Fruit fly (Drosophila melanogaster) whole organism, embryonic: ENCODE data around the gene CG9667.

Experiments
- ATbp ChIP-seq: fragments of 200-800 bp; sonication (Bioruptor generic); optimal IDR thresholded peaks from 2 replicates; lab custom pipeline; 2017; ENCODE audit warnings: missing biosample characterization, mild to moderate bottlenecking, missing genetic modification characterization, missing genetic modification reagents
- CG10209 ChIP-seq: fragments of 200-800 bp; sonication (Bioruptor generic); optimal IDR thresholded peaks from 3 replicates; lab custom pipeline; 2017; ENCODE audit warnings: missing biosample characterization, mild to moderate bottlenecking, missing genetic modification characterization, missing genetic modification reagents
- CG10267 ChIP-seq: fragments of 200-800 bp; sonication (Bioruptor generic); optimal IDR thresholded peaks from 2 replicates; lab custom pipeline; 2018; ENCODE audit warnings: missing biosample characterization, mild to moderate bottlenecking, missing genetic modification characterization, moderate library complexity
- CG11456 ChIP-seq: fragments of 200-800 bp; sonication (Bioruptor generic); IDR thresholded peaks from 3 replicates; pipeline ENCODE4 v1.3.6; 2022; ENCODE audit warnings: missing biosample characterization, missing genetic modification characterization
- CG11695 ChIP-seq: fragments of 200-800 bp; sonication (Bioruptor generic); IDR thresholded peaks from 3 replicates; pipeline ENCODE4 v1.3.6; 2022; ENCODE audit warnings: missing biosample characterization, missing genetic modification characterization
- CG12391 ChIP-seq: fragments of 200-800 bp; sonication (Bioruptor generic); optimal IDR thresholded peaks from 3 replicates; lab custom pipeline; 2018; ENCODE audit warnings: missing biosample characterization, mild to moderate bottlenecking, missing genetic modification characterization, moderate library complexity
- CG13424 ChIP-seq: fragments of 200-800 bp; sonication (Bioruptor generic); optimal IDR thresholded peaks from 2 replicates; lab custom pipeline; 2019; ENCODE audit warnings: missing biosample characterization, mild to moderate bottlenecking, missing genetic modification characterization, moderate library complexity
- CG15269 ChIP-seq: fragments of 200-800 bp; sonication (Bioruptor generic); optimal IDR thresholded peaks from 2 replicates; lab custom pipeline; 2018; ENCODE audit warnings: missing biosample characterization, mild to moderate bottlenecking, missing genetic modification characterization, moderate library complexity
- CG17385 ChIP-seq: fragments of 200-800 bp; sonication (Bioruptor generic); optimal IDR thresholded peaks from 3 replicates; lab custom pipeline; 2018; ENCODE audit warnings: missing biosample characterization, mild to moderate bottlenecking, missing genetic modification characterization
- CG18262 ChIP-seq: fragments of 200-800 bp; optimal IDR thresholded peaks from 3 replicates; lab custom pipeline; 2019; ENCODE audit warnings: missing biosample characterization, mild to moderate bottlenecking, missing genetic modification characterization, moderate library complexity
- CG18764 ChIP-seq: fragments of 200-800 bp; sonication (Bioruptor generic); optimal IDR thresholded peaks from 3 replicates; lab custom pipeline; 2016; ENCODE audit warnings: missing biosample characterization, missing genetic modification characterization
- CG2199 ChIP-seq: fragments of 200-800 bp; sonication (Bioruptor generic); IDR thresholded peaks from 3 replicates; pipeline ENCODE4 v1.3.6; 2022; ENCODE audit warnings: missing biosample characterization, missing genetic modification characterization
- CG4617 ChIP-seq: fragments of 200-800 bp; sonication (Bioruptor generic); optimal IDR thresholded peaks from 3 replicates; lab custom pipeline; 2016; ENCODE audit warnings: missing biosample characterization, missing genetic modification characterization, borderline replicate concordance
- CG4820 ChIP-seq: fragments of 200-800 bp; sonication (Bioruptor generic); optimal IDR thresholded peaks from 3 replicates; lab custom pipeline; 2016; ENCODE audit warnings: missing biosample characterization, missing genetic modification characterization
- CG8924 ChIP-seq: fragments of 200-800 bp; optimal IDR thresholded peaks from 3 replicates; lab custom pipeline; 2019; ENCODE audit warnings: missing biosample characterization, mild to moderate bottlenecking, missing genetic modification characterization, moderate library complexity
- CG9876 ChIP-seq: fragments of 200-800 bp; sonication (Bioruptor generic); optimal IDR thresholded peaks from 2 replicates; lab custom pipeline; 2016; ENCODE audit warnings: missing biosample characterization, missing genetic modification characterization
- D ChIP-seq, 2 experiments: fragments of 200-800 bp in 1 of 2; fragments of >200 bp in 1 of 2; sonication (Bioruptor generic) in 1 of 2; optimal IDR thresholded peaks; 2 replicates in 1 of 2; 3 replicates in 1 of 2; lab custom pipeline; 2017; ENCODE audit warnings: mild to moderate bottlenecking in 1 of 2, missing biosample characterization in 1 of 2, missing genetic modification characterization in 1 of 2, missing genetic modification reagents in 1 of 2
- Dad ChIP-seq: fragments of 200-800 bp; sonication (Bioruptor generic); optimal IDR thresholded peaks from 3 replicates; lab custom pipeline; 2016; ENCODE audit warnings: missing biosample characterization, missing genetic modification characterization
- Drgx ChIP-seq: fragments of 200-800 bp; sonication (Bioruptor generic); IDR thresholded peaks from 2 replicates; pipeline ENCODE4 v1.3.6; 2022; ENCODE audit warnings: missing biosample characterization, missing genetic modification characterization
- Ets97D ChIP-seq: fragments of 200-800 bp; sonication (Bioruptor generic); optimal IDR thresholded peaks from 3 replicates; lab custom pipeline; 2016; ENCODE audit warnings: missing biosample characterization, missing genetic modification characterization
- Gsc ChIP-seq: fragments of 200-800 bp; sonication (Bioruptor generic); IDR thresholded peaks from 2 replicates; pipeline ENCODE4 v1.3.6; 2022; ENCODE audit warnings: missing biosample characterization, missing genetic modification characterization
- Lpt ChIP-seq: fragments of >200 bp; optimal IDR thresholded peaks from 2 replicates; lab custom pipeline; 2018; ENCODE audit warnings: missing biosample characterization, missing genetic modification characterization
- Mad ChIP-seq: fragments of 200-800 bp; sonication (Bioruptor generic); optimal IDR thresholded peaks from 2 replicates; lab custom pipeline; 2016; ENCODE audit warnings: missing biosample characterization, missing genetic modification characterization
- Oli ChIP-seq: fragments of 200-800 bp; sonication (Bioruptor generic); optimal IDR thresholded peaks from 2 replicates; lab custom pipeline; 2018; ENCODE audit warnings: missing biosample characterization, mild to moderate bottlenecking, missing genetic modification characterization, moderate library complexity
- Trl ChIP-seq, 3 experiments: fragments of >200 bp in 2 of 3; fragments of 200-800 bp in 1 of 3; sonication (Bioruptor generic) in 1 of 3; optimal IDR thresholded peaks; 2 replicates in 1 of 3; 3 replicates in 2 of 3; lab custom pipeline; 2016 to 2017; ENCODE audit warnings: missing biosample characterization in 1 of 3, missing genetic modification characterization in 1 of 3
- Xbp1 ChIP-seq: fragments of 200-800 bp; sonication (Bioruptor generic); optimal IDR thresholded peaks from 3 replicates; lab custom pipeline; 2016; ENCODE audit warnings: missing biosample characterization, mild to moderate bottlenecking, missing genetic modification characterization
- Xrp1 ChIP-seq: fragments of 200-800 bp; sonication (Bioruptor generic); IDR thresholded peaks from 2 replicates; pipeline ENCODE4 v1.3.6; 2022; ENCODE audit warnings: missing biosample characterization, missing genetic modification characterization
- al ChIP-seq: fragments of 200-800 bp; sonication (Bioruptor generic); IDR thresholded peaks from 2 replicates; pipeline ENCODE4 v1.3.6; 2022; ENCODE audit warnings: missing biosample characterization, missing genetic modification characterization
- ato ChIP-seq: fragments of 200-800 bp; sonication (Bioruptor generic); IDR thresholded peaks from 2 replicates; pipeline ENCODE4 v1.3.6; 2022; ENCODE audit warnings: missing biosample characterization, missing genetic modification characterization; ENCODE audit not compliant: partially characterized antibody
- az2 ChIP-seq: fragments of 200-800 bp; sonication (Bioruptor generic); optimal IDR thresholded peaks from 3 replicates; lab custom pipeline; 2016; ENCODE audit warnings: missing biosample characterization, missing genetic modification characterization
- da ChIP-seq: fragments of 200-800 bp; sonication (Bioruptor generic); optimal IDR thresholded peaks from 2 replicates; lab custom pipeline; 2016; ENCODE audit warnings: missing biosample characterization, missing genetic modification characterization
- dmrt99B ChIP-seq: fragments of 200-800 bp; sonication (Bioruptor generic); optimal IDR thresholded peaks from 2 replicates; lab custom pipeline; 2018; ENCODE audit warnings: missing biosample characterization, mild to moderate bottlenecking, missing genetic modification characterization, moderate library complexity
- esg ChIP-seq: fragments of 200-800 bp; sonication (Bioruptor generic); conservative IDR thresholded peaks from 2 replicates; pipeline ENCODE4 v1.3.6; 2022; ENCODE audit warnings: missing biosample characterization, missing genetic modification characterization
- ewg ChIP-seq: fragments of 200-800 bp; sonication (Bioruptor generic); optimal IDR thresholded peaks from 3 replicates; lab custom pipeline; 2017; ENCODE audit warnings: mild to moderate bottlenecking, missing biosample characterization, missing genetic modification reagents, missing genetic modification characterization
- gsb-n ChIP-seq: fragments of 200-800 bp; sonication (Bioruptor generic); optimal IDR thresholded peaks from 3 replicates; lab custom pipeline; 2018; ENCODE audit warnings: missing biosample characterization, mild to moderate bottlenecking, missing genetic modification characterization
- ham ChIP-seq: fragments of 200-800 bp; sonication (Bioruptor generic); IDR thresholded peaks from 2 replicates; pipeline ENCODE4 v1.3.6; 2022; ENCODE audit warnings: missing biosample characterization, missing genetic modification characterization
- jigr1 ChIP-seq: fragments of 200-800 bp; sonication (Bioruptor generic); IDR thresholded peaks from 3 replicates; pipeline ENCODE4 v1.3.6; 2022; ENCODE audit warnings: missing biosample characterization, missing genetic modification characterization
- knrl ChIP-seq: fragments of 200-800 bp; sonication (Bioruptor generic); IDR thresholded peaks from 3 replicates; pipeline ENCODE4 v1.3.6; 2022; ENCODE audit warnings: missing biosample characterization, missing genetic modification characterization; ENCODE audit not compliant: partially characterized antibody
- nerfin-1 ChIP-seq: fragments of 200-800 bp; sonication (Bioruptor generic); optimal IDR thresholded peaks from 3 replicates; lab custom pipeline; 2019; ENCODE audit warnings: missing biosample characterization, mild to moderate bottlenecking, missing genetic modification characterization, moderate library complexity
- oc ChIP-seq: fragments of 200-800 bp; sonication (Bioruptor generic); optimal IDR thresholded peaks from 2 replicates; lab custom pipeline; 2018; ENCODE audit warnings: missing biosample characterization, mild to moderate bottlenecking, missing genetic modification characterization, moderate library complexity
- odd ChIP-seq: fragments of 200-800 bp; sonication (Bioruptor generic); optimal IDR thresholded peaks from 2 replicates; lab custom pipeline; 2017; ENCODE audit warnings: missing biosample characterization, mild to moderate bottlenecking, missing genetic modification characterization
- org-1 ChIP-seq: fragments of 200-800 bp; sonication (Bioruptor generic); optimal IDR thresholded peaks from 2 replicates; lab custom pipeline; 2017; ENCODE audit warnings: missing biosample characterization, missing genetic modification characterization
- scrt ChIP-seq: fragments of 200-800 bp; sonication (Bioruptor generic); optimal IDR thresholded peaks from 2 replicates; lab custom pipeline; 2018; ENCODE audit warnings: missing biosample characterization, mild to moderate bottlenecking, missing genetic modification characterization, moderate library complexity
- seq ChIP-seq: fragments of 200-800 bp; sonication (Bioruptor generic); IDR thresholded peaks from 2 replicates; pipeline ENCODE4 v1.3.6; 2022; ENCODE audit warnings: missing biosample characterization, missing genetic modification characterization
- sima ChIP-seq: fragments of 200-800 bp; sonication (Bioruptor generic); optimal IDR thresholded peaks from 2 replicates; lab custom pipeline; 2016; ENCODE audit warnings: missing biosample characterization, missing genetic modification characterization
- slbo ChIP-seq: fragments of 200-800 bp; sonication (Bioruptor generic); IDR thresholded peaks from 2 replicates; pipeline ENCODE4 v1.3.6; 2022; ENCODE audit warnings: missing biosample characterization, missing genetic modification characterization
- sob ChIP-seq: fragments of 200-800 bp; sonication (Bioruptor generic); IDR thresholded peaks from 2 replicates; pipeline ENCODE4 v1.3.6; 2022; ENCODE audit warnings: missing biosample characterization, missing genetic modification characterization
- tin ChIP-seq: fragments of 200-800 bp; sonication (Bioruptor generic); optimal IDR thresholded peaks from 3 replicates; lab custom pipeline; 2016; ENCODE audit warnings: missing biosample characterization, missing genetic modification characterization
- ttk ChIP-seq: fragments of 200-800 bp; sonication (Bioruptor generic); IDR thresholded peaks from 2 replicates; pipeline ENCODE4 v2.1.2; 2022; ENCODE audit warnings: missing biosample characterization, missing genetic modification characterization

Gene CG9667

DNA sequence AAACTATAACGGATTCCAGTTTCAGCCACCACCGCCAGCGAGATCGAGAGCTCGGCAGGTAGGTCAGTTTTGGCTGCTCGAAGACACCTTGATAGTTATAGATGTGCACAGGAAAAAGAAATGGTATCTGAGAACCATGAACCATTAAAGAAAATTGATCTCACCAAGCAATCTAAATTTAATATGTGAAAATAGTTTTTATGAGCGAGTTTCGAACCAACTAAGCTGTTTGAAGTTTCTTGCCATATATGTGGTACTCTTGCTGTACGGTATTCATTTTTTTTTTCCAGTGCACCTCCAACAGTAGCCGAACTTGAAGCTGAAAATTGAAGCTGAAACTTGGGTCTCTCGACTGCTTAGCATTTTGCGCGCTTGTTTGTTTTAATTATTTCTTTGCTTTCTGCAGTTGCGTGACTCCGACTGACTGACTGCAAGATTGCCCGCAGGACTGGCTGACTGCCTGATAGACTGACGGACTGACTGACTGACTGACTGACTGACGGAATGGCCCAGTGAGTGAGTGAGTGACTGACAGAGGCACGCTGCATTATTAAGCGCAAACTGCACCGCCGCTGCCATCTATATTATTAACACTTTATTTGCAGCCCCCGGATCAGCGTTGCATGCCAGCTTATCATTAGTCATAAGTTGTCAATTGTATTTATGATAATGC is 45.5 kb upstream of the CG9667 start (continued):
- TF ChIP-seq Dad (GFP tag; lab: Kevin White, UChicago) = no peak
- peak; percentile 31; the same call in 1 of the 2 replicates for TF ChIP-seq sob (GFP tag; lab: Robert Waterston, UW)
- no peak for TF ChIP-seq Lpt
- TF ChIP-seq org-1 = peak; percentile 26
- TF ChIP-seq scrt (GFP tag; lab: Kevin White, UChicago) = no peak
- no peak for TF ChIP-seq ato (GFP tag; lab: Robert Waterston, UW)
- TF ChIP-seq CG2199 = no peak
- TF ChIP-seq CG15269 (tag; lab: Kevin White, UChicago) = peak; percentile 40
- TF ChIP-seq Oli (tag; lab: Kevin White, UChicago) = peak; percentile 63
- TF ChIP-seq sima (GFP tag; lab: Kevin White, UChicago) = no peak
- TF ChIP-seq Ets97D = no peak
- no peak for TF ChIP-seq D (optimal IDR thresholded peaks at IDR 0.05; lab: Kevin White, UChicago)
- peak; percentile 9 for TF ChIP-seq D (GFP tag; optimal IDR thresholded peaks at IDR 0.05; lab: Kevin White, UChicago)
- TF ChIP-seq CG10209 = peak; percentile 40
- TF ChIP-seq slbo (GFP tag; lab: Robert Waterston, UW) = peak; percentile 32; the same call in 1 of the 2 replicates
- TF ChIP-seq Xrp1 = peak; percentile 60; the same call in 1 of the 2 replicates
- no peak for TF ChIP-seq nerfin-1
- no peak for TF ChIP-seq jigr1 (GFP tag; lab: Robert Waterston, UW)
- no peak for TF ChIP-seq da (GFP tag; lab: Kevin White, UChicago)
- TF ChIP-seq Drgx (GFP tag; lab: Robert Waterston, UW) = peak; percentile 62
- TF ChIP-seq CG13424 (tag; lab: Kevin White, UChicago) = peak; percentile 50
- TF ChIP-seq ewg (GFP tag; lab: Kevin White, UChicago) = peak; percentile 7
- no peak for TF ChIP-seq CG4617 (GFP tag; lab: Kevin White, UChicago)
- peak; percentile 56 for TF ChIP-seq ttk (GFP tag; lab: Robert Waterston, UW)
- peak; percentile 56 for TF ChIP-seq az2 (GFP tag; lab: Kevin White, UChicago)
- no peak for TF ChIP-seq CG9876 (GFP tag; lab: Kevin White, UChicago)
- no peak for TF ChIP-seq Trl (optimal IDR thresholded peaks at IDR 0.05; lab: Kevin White, UChicago)
- peak; percentile 33 for TF ChIP-seq Trl (GFP tag; optimal IDR thresholded peaks at IDR 0.05; lab: Kevin White, UChicago)
- TF ChIP-seq CG17385 = peak; percentile 32
- peak; percentile 69 for TF ChIP-seq dmrt99B
- TF ChIP-seq Gsc = no peak
- TF ChIP-seq CG18262 (tag; lab: Kevin White, UChicago) = peak; percentile 61
- TF ChIP-seq CG11456 = no peak
- TF ChIP-seq CG8924 = peak; percentile 31
- TF ChIP-seq oc (tag; lab: Kevin White, UChicago) = peak; percentile 31
- peak; percentile 23 for TF ChIP-seq odd (GFP tag; lab: Kevin White, UChicago)
- TF ChIP-seq al (GFP tag; lab: Robert Waterston, UW) = no peak
- TF ChIP-seq knrl = no peak
- TF ChIP-seq ham (GFP tag; lab: Robert Waterston, UW) = no peak
- TF ChIP-seq CG10267 = peak; percentile 39
- peak; percentile 47 for TF ChIP-seq tin (GFP tag; lab: Kevin White, UChicago)
- peak; percentile 31 for TF ChIP-seq CG4820 (GFP tag; lab: Kevin White, UChicago)
- peak; percentile 50 for TF ChIP-seq seq (GFP tag; lab: Robert Waterston, UW)
- TF ChIP-seq Mad (GFP tag; lab: Kevin White, UChicago) = peak; percentile 8
- no peak for TF ChIP-seq CG18764 (GFP tag; lab: Kevin White, UChicago)
- TF ChIP-seq esg (GFP tag; lab: Robert Waterston, UW) = peak; percentile 32; the same call in 1 of the 2 replicates
- peak; percentile 46 for TF ChIP-seq Xbp1 (GFP tag; lab: Kevin White, UChicago)
- 0 out of 3 replicates have a peak, but pooled peaks have one; percentile 26 for TF ChIP-seq CG11695
- TF ChIP-seq gsb-n (tag; lab: Kevin White, UChicago) = peak; percentile 54
- peak; percentile 68 for TF ChIP-seq CG12391
- TF ChIP-seq ATbp = peak; percentile 48
